Fruit fly (Drosophila melanogaster) whole organism, embryonic: ENCODE measurements around the gene CG3566.

ENCODE experiments used
- ATbp ChIP-seq: fragments of 200-800 bp; sonication (Bioruptor generic); optimal IDR thresholded peaks from 2 replicates; lab custom pipeline; 2017; ENCODE audit warnings: missing biosample characterization, mild to moderate bottlenecking, missing genetic modification characterization, missing genetic modification reagents
- Abd-B ChIP-seq: fragments of 200-800 bp; sonication (Bioruptor generic); optimal IDR thresholded peaks from 2 replicates; lab custom pipeline; 2018; ENCODE audit warnings: missing biosample characterization, mild to moderate bottlenecking, missing genetic modification characterization, moderate library complexity
- CG10267 ChIP-seq: fragments of 200-800 bp; sonication (Bioruptor generic); optimal IDR thresholded peaks from 2 replicates; lab custom pipeline; 2018; ENCODE audit warnings: missing biosample characterization, mild to moderate bottlenecking, missing genetic modification characterization, moderate library complexity
- CG10565 ChIP-seq: fragments of 200-800 bp; sonication (Bioruptor generic); optimal IDR thresholded peaks from 3 replicates; lab custom pipeline; 2016; ENCODE audit warnings: missing biosample characterization, mild to moderate bottlenecking, missing genetic modification characterization
- CG11504 ChIP-seq: fragments of 200-800 bp; sonication (Bioruptor generic); optimal IDR thresholded peaks from 3 replicates; lab custom pipeline; 2019; ENCODE audit warnings: missing biosample characterization, mild to moderate bottlenecking, missing genetic modification characterization, moderate library complexity
- CG12219 ChIP-seq: fragments of 200-800 bp; sonication (Bioruptor generic); optimal IDR thresholded peaks from 3 replicates; lab custom pipeline; 2018; ENCODE audit warnings: missing biosample characterization, mild to moderate bottlenecking, missing genetic modification characterization
- CG12236 ChIP-seq: fragments of 200-800 bp; sonication (Bioruptor generic); optimal IDR thresholded peaks from 2 replicates; lab custom pipeline; 2016; ENCODE audit warnings: missing biosample characterization, missing genetic modification characterization
- CG14441 ChIP-seq: fragments of 200-800 bp; sonication (Bioruptor generic); IDR thresholded peaks from 2 replicates; pipeline ENCODE4 v1.3.6; 2022; ENCODE audit warnings: missing biosample characterization, missing genetic modification characterization
- CG14667 ChIP-seq: fragments of 200-800 bp; sonication (Bioruptor generic); IDR thresholded peaks from 2 replicates; pipeline ENCODE4 v1.3.6; 2022; ENCODE audit warnings: missing biosample characterization, missing genetic modification characterization
- CG14710 ChIP-seq: fragments of 200-800 bp; sonication (Bioruptor generic); optimal IDR thresholded peaks from 3 replicates; lab custom pipeline; 2019; ENCODE audit warnings: missing biosample characterization, mild to moderate bottlenecking, missing genetic modification characterization, moderate library complexity
- CG17912 ChIP-seq: fragments of 200-800 bp; sonication (Bioruptor generic); optimal IDR thresholded peaks from 2 replicates; lab custom pipeline; 2018; ENCODE audit warnings: missing biosample characterization, mild to moderate bottlenecking, missing genetic modification characterization
- CG18764 ChIP-seq: fragments of 200-800 bp; sonication (Bioruptor generic); optimal IDR thresholded peaks from 3 replicates; lab custom pipeline; 2016; ENCODE audit warnings: missing biosample characterization, missing genetic modification characterization
- CG2202 ChIP-seq: fragments of 200-800 bp; sonication (Bioruptor generic); optimal IDR thresholded peaks from 2 replicates; lab custom pipeline; 2018; ENCODE audit warnings: missing biosample characterization, mild to moderate bottlenecking, missing genetic modification characterization
- CG2875 ChIP-seq: fragments of 200-800 bp; sonication (Bioruptor generic); optimal IDR thresholded peaks from 2 replicates; lab custom pipeline; 2017; ENCODE audit warnings: missing biosample characterization, mild to moderate bottlenecking, missing genetic modification characterization, missing genetic modification reagents
- CG2889 ChIP-seq: fragments of 200-800 bp; sonication (Bioruptor generic); IDR thresholded peaks from 3 replicates; pipeline ENCODE4 v1.3.6; 2022; ENCODE audit warnings: missing biosample characterization, missing genetic modification characterization
- CG33213 ChIP-seq: fragments of 200-800 bp; sonication (Bioruptor generic); optimal IDR thresholded peaks from 3 replicates; lab custom pipeline; 2016; ENCODE audit warnings: missing biosample characterization, missing genetic modification characterization
- CG34376 ChIP-seq: fragments of 200-800 bp; sonication (Bioruptor generic); optimal IDR thresholded peaks from 2 replicates; lab custom pipeline; 2018; ENCODE audit warnings: missing biosample characterization, mild to moderate bottlenecking, missing genetic modification characterization
- CG4424 ChIP-seq: fragments of 200-800 bp; sonication (Bioruptor generic); optimal IDR thresholded peaks from 3 replicates; lab custom pipeline; 2016; ENCODE audit warnings: missing biosample characterization, missing genetic modification characterization
- CG4854 ChIP-seq: fragments of 200-800 bp; sonication (Bioruptor generic); optimal IDR thresholded peaks from 2 replicates; lab custom pipeline; 2016; ENCODE audit warnings: missing biosample characterization, missing genetic modification characterization, inconsistent platforms
- CG5180 ChIP-seq: fragments of 200-800 bp; sonication (Bioruptor generic); optimal IDR thresholded peaks from 3 replicates; lab custom pipeline; 2017; ENCODE audit warnings: missing biosample characterization, missing genetic modification characterization, mild to moderate bottlenecking, moderate library complexity, missing genetic modification reagents
- CG6654 ChIP-seq: fragments of 200-800 bp; sonication (Bioruptor generic); optimal IDR thresholded peaks from 2 replicates; lab custom pipeline; 2017; ENCODE audit warnings: missing biosample characterization, mild to moderate bottlenecking, missing genetic modification characterization
- CG7271 ChIP-seq: fragments of 200-800 bp; sonication (Bioruptor generic); optimal IDR thresholded peaks from 2 replicates; lab custom pipeline; 2018; ENCODE audit warnings: missing biosample characterization, mild to moderate bottlenecking, missing genetic modification characterization, moderate library complexity
- CG7357 ChIP-seq: fragments of 200-800 bp; sonication (Bioruptor generic); IDR thresholded peaks from 3 replicates; pipeline ENCODE4 v1.3.6; 2022; ENCODE audit warnings: missing biosample characterization, missing genetic modification characterization
- CG7987 ChIP-seq: fragments of 200-800 bp; sonication (Bioruptor generic); optimal IDR thresholded peaks from 2 replicates; lab custom pipeline; 2018; ENCODE audit warnings: missing biosample characterization, mild to moderate bottlenecking, missing genetic modification characterization, moderate library complexity
- CG9817 ChIP-seq: fragments of 200-800 bp; sonication (Bioruptor generic); optimal IDR thresholded peaks from 2 replicates; lab custom pipeline; 2018; ENCODE audit warnings: missing biosample characterization, mild to moderate bottlenecking, missing genetic modification characterization, moderate library complexity
- CG9932 ChIP-seq: fragments of 200-800 bp; sonication (Bioruptor generic); IDR thresholded peaks from 2 replicates; pipeline ENCODE4 v1.3.6; 2022; ENCODE audit warnings: missing biosample characterization, missing genetic modification characterization
- D ChIP-seq, 2 experiments: fragments of 200-800 bp in 1 of 2; fragments of >200 bp in 1 of 2; sonication (Bioruptor generic) in 1 of 2; optimal IDR thresholded peaks; 2 replicates in 1 of 2; 3 replicates in 1 of 2; lab custom pipeline; 2017; ENCODE audit warnings: mild to moderate bottlenecking in 1 of 2, missing biosample characterization in 1 of 2, missing genetic modification characterization in 1 of 2, missing genetic modification reagents in 1 of 2
- NFAT ChIP-seq: fragments of 200-800 bp; sonication (Bioruptor generic); IDR thresholded peaks from 2 replicates; pipeline ENCODE4 v1.3.6; 2022; ENCODE audit warnings: missing biosample characterization, missing genetic modification characterization
- Nf-YB ChIP-seq: fragments of 200-800 bp; sonication (Bioruptor generic); optimal IDR thresholded peaks from 3 replicates; lab custom pipeline; 2019; ENCODE audit warnings: missing biosample characterization, mild to moderate bottlenecking, missing genetic modification characterization, moderate library complexity
- PHDP ChIP-seq: fragments of 200-800 bp; sonication (Bioruptor generic); optimal IDR thresholded peaks from 3 replicates; lab custom pipeline; 2018; ENCODE audit warnings: missing biosample characterization, mild to moderate bottlenecking, missing genetic modification characterization, moderate library complexity
- Stat92E ChIP-seq, 3 experiments: fragments of >200 bp in 2 of 3; fragments of 200-800 bp in 1 of 3; sonication (Bioruptor generic) in 1 of 3; optimal IDR thresholded peaks; 2 replicates each; lab custom pipeline; 2017 to 2019; ENCODE audit warnings: missing biosample characterization in 3 of 3, missing genetic modification characterization in 3 of 3, mild to moderate bottlenecking in 1 of 3, moderate library complexity in 1 of 3
- Trl ChIP-seq, 3 experiments: fragments of >200 bp in 2 of 3; fragments of 200-800 bp in 1 of 3; sonication (Bioruptor generic) in 1 of 3; optimal IDR thresholded peaks; 2 replicates in 1 of 3; 3 replicates in 2 of 3; lab custom pipeline; 2016 to 2017; ENCODE audit warnings: missing biosample characterization in 1 of 3, missing genetic modification characterization in 1 of 3
- abd-A ChIP-seq: fragments of 200-800 bp; sonication (Bioruptor generic); optimal IDR thresholded peaks from 3 replicates; lab custom pipeline; 2019; ENCODE audit warnings: missing biosample characterization, mild to moderate bottlenecking, missing genetic modification characterization, moderate library complexity
- al ChIP-seq: fragments of 200-800 bp; sonication (Bioruptor generic); IDR thresholded peaks from 2 replicates; pipeline ENCODE4 v1.3.6; 2022; ENCODE audit warnings: missing biosample characterization, missing genetic modification characterization
- ap ChIP-seq: fragments of 200-800 bp; sonication (Bioruptor generic); IDR thresholded peaks from 2 replicates; pipeline ENCODE4 v1.3.6; 2022; ENCODE audit warnings: missing biosample characterization, missing genetic modification characterization
- ato ChIP-seq: fragments of 200-800 bp; sonication (Bioruptor generic); IDR thresholded peaks from 2 replicates; pipeline ENCODE4 v1.3.6; 2022; ENCODE audit warnings: missing biosample characterization, missing genetic modification characterization; ENCODE audit not compliant: partially characterized antibody
- cwo ChIP-seq: fragments of 200-800 bp; sonication (Bioruptor generic); optimal IDR thresholded peaks from 3 replicates; lab custom pipeline; 2017; ENCODE audit warnings: missing biosample characterization, missing genetic modification characterization, mild to moderate bottlenecking, moderate library complexity, missing genetic modification reagents
- dati ChIP-seq: fragments of 200-800 bp; sonication (Bioruptor generic); IDR thresholded peaks from 2 replicates; pipeline ENCODE4 v1.3.6; 2022; ENCODE audit warnings: missing biosample characterization, missing genetic modification characterization
- dysf ChIP-seq: fragments of 200-800 bp; sonication (Bioruptor generic); IDR thresholded peaks from 3 replicates; pipeline ENCODE4 v1.3.6; 2022; ENCODE audit warnings: missing biosample characterization, missing genetic modification characterization
- gcm ChIP-seq: fragments of 200-800 bp; sonication (Bioruptor generic); optimal IDR thresholded peaks from 2 replicates; lab custom pipeline; 2019; ENCODE audit warnings: missing biosample characterization, mild to moderate bottlenecking, missing genetic modification characterization, moderate library complexity
- kay ChIP-seq: fragments of 200-800 bp; sonication (Bioruptor generic); optimal IDR thresholded peaks from 2 replicates; lab custom pipeline; 2016; ENCODE audit warnings: missing biosample characterization, missing genetic modification characterization
- nerfin-2 ChIP-seq: fragments of 200-800 bp; sonication (Bioruptor generic); IDR thresholded peaks from 2 replicates; pipeline ENCODE4 v1.3.6; 2022; ENCODE audit warnings: missing biosample characterization, missing genetic modification characterization; ENCODE audit not compliant: partially characterized antibody
- oc ChIP-seq: fragments of 200-800 bp; sonication (Bioruptor generic); optimal IDR thresholded peaks from 2 replicates; lab custom pipeline; 2018; ENCODE audit warnings: missing biosample characterization, mild to moderate bottlenecking, missing genetic modification characterization, moderate library complexity
- prd ChIP-seq, 3 experiments: fragments of >200 bp in 2 of 3; fragments of 200-800 bp in 1 of 3; sonication (Bioruptor generic) in 1 of 3; optimal IDR thresholded peaks in 2 of 3; IDR thresholded peaks in 1 of 3; 2 replicates in 2 of 3; 3 replicates in 1 of 3; pipeline versions ENCODE4 v1.3.6 to Lab custom; 2017 to 2022; ENCODE audit warnings: missing biosample characterization in 1 of 3, missing genetic modification characterization in 1 of 3
- scrt ChIP-seq: fragments of 200-800 bp; sonication (Bioruptor generic); optimal IDR thresholded peaks from 2 replicates; lab custom pipeline; 2018; ENCODE audit warnings: missing biosample characterization, mild to moderate bottlenecking, missing genetic modification characterization, moderate library complexity
- tap ChIP-seq: fragments of 200-800 bp; optimal IDR thresholded peaks from 3 replicates; lab custom pipeline; 2019; ENCODE audit warnings: missing biosample characterization, mild to moderate bottlenecking, missing genetic modification characterization, moderate library complexity
- trem ChIP-seq: fragments of 200-800 bp; optimal IDR thresholded peaks from 3 replicates; lab custom pipeline; 2019; ENCODE audit warnings: missing biosample characterization, mild to moderate bottlenecking, missing genetic modification characterization, moderate library complexity

Gene CG3566

DNA sequence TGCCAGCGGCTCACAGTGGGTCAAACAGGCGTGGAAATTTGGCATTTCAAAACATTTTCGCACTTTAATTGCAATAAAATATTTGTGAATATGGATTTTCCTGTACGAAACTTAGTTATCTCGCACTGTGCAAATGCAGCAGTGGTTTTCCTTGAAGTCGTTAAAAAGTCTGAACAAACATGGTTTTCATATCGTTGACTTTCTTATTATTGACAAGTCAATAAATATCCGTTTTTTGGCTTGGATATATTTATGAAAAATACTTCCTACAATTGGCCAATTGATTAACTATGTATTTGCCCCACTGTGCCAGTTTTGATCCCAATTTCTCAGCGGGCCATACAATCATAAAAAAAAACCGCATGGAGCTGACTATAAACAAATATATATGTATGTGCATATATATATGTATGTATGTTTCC lies 11.1 kb downstream of the CG3566 start (continued):
- TF ChIP-seq Nf-YB (GFP tag; lab: Kevin White, UChicago) (peak; percentile 85), trem (tag; lab: Kevin White, UChicago) (peak; percentile 88), D (optimal IDR thresholded peaks at IDR 0.05; lab: Kevin White, UChicago) (no peak), D (GFP tag; optimal IDR thresholded peaks at IDR 0.05; lab: Kevin White, UChicago) (peak; percentile 96), ATbp (GFP tag; lab: Kevin White, UChicago) (peak; percentile 96), CG11504 (tag; lab: Kevin White, UChicago) (peak; percentile 97), CG10267 (tag; lab: Kevin White, UChicago) (peak; percentile 90), CG14667 (GFP tag; lab: Robert Waterston, UW) (peak; percentile 87), CG34376 (GFP tag; lab: Kevin White, UChicago) (peak; percentile 86), dysf (peak; percentile 96), oc (tag; lab: Kevin White, UChicago) (peak; percentile 95), Abd-B (GFP tag; lab: Kevin White, UChicago) (peak; percentile 95), Trl (optimal IDR thresholded peaks at IDR 0.05; lab: Kevin White, UChicago) (no peak), Trl (GFP tag; optimal IDR thresholded peaks at IDR 0.05; lab: Kevin White, UChicago) (peak; percentile 96), CG14710 (tag; lab: Kevin White, UChicago) (peak; percentile 91), NFAT (GFP tag; lab: Robert Waterston, UW) (peak; percentile 86), CG2875 (GFP tag; lab: Kevin White, UChicago) (peak; percentile 97), CG7271 (tag; lab: Kevin White, UChicago) (peak; percentile 57), CG33213 (GFP tag; lab: Kevin White, UChicago) (peak; percentile 92), CG6654 (GFP tag; lab: Kevin White, UChicago) (peak; percentile 86), PHDP (tag; lab: Kevin White, UChicago) (peak; percentile 96), ato (GFP tag; lab: Robert Waterston, UW) (no peak), ap (GFP tag; lab: Robert Waterston, UW) (peak; percentile 91), CG14441 (GFP tag; lab: Robert Waterston, UW) (peak; percentile 95), CG2202 (tag; lab: Kevin White, UChicago) (peak; percentile 82), CG17912 (GFP tag; lab: Kevin White, UChicago) (peak; percentile 82), CG7357 (peak; percentile 87), CG4854 (GFP tag; lab: Kevin White, UChicago) (peak; percentile 93), CG9932 (GFP tag; lab: Robert Waterston, UW) (peak; percentile 81), CG10565 (GFP tag; lab: Kevin White, UChicago) (peak; percentile 87), tap (tag; lab: Kevin White, UChicago) (peak; percentile 93), CG4424 (GFP tag; lab: Kevin White, UChicago) (peak; percentile 96), cwo (peak; percentile 93), CG12219 (GFP tag; lab: Kevin White, UChicago) (peak; percentile 95), CG9817 (peak; percentile 91), gcm (GFP tag; lab: Kevin White, UChicago) (peak; percentile 95), al (peak; percentile 86), prd (optimal IDR thresholded peaks at IDR 0.05; lab: Kevin White, UChicago) (no peak), prd (GFP tag; IDR thresholded peaks at IDR 0.05; lab: Robert Waterston, UW) (peak; percentile 94), scrt (GFP tag; lab: Kevin White, UChicago) (peak; percentile 85), nerfin-2 (GFP tag; lab: Robert Waterston, UW) (peak; percentile 36; the same call in 1 of the 2 replicates), abd-A (tag; lab: Kevin White, UChicago) (peak; percentile 31), CG2889 (GFP tag; lab: Robert Waterston, UW) (peak; percentile 82), Stat92E (GFP tag; optimal IDR thresholded peaks at IDR 0.05; lab: Kevin White, UChicago) (peak in 1 of 3 experiments; percentile 83), dati (GFP tag; lab: Robert Waterston, UW) (peak; percentile 83), CG18764 (GFP tag; lab: Kevin White, UChicago) (peak; percentile 91), CG12236 (GFP tag; lab: Kevin White, UChicago) (peak; percentile 96), CG5180 (GFP tag; lab: Kevin White, UChicago) (peak; percentile 89), CG7987 (peak; percentile 78), kay (GFP tag; lab: Kevin White, UChicago) (peak; percentile 92)
